Fruit fly (Drosophila melanogaster) whole organism, embryonic: ENCODE results near the gene Cdc7.

Experiments used
- Aef1 ChIP-seq: fragments of 200-800 bp; sonication (Bioruptor generic); IDR thresholded peaks from 3 replicates; pipeline ENCODE4 v1.3.6; 2022; ENCODE audit warnings: missing biosample characterization, missing genetic modification characterization
- Antp ChIP-seq: fragments of 200-800 bp; sonication (Bioruptor generic); optimal IDR thresholded peaks from 3 replicates; lab custom pipeline; 2016; ENCODE audit warnings: missing biosample characterization, missing genetic modification characterization
- Atf6 ChIP-seq: fragments of 200-800 bp; sonication (Bioruptor generic); IDR thresholded peaks from 2 replicates; pipeline ENCODE4 v1.3.6; 2022; ENCODE audit warnings: missing biosample characterization, missing genetic modification characterization
- CG10147 ChIP-seq: fragments of 200-800 bp; sonication (Bioruptor generic); optimal IDR thresholded peaks from 2 replicates; lab custom pipeline; 2019; ENCODE audit warnings: missing biosample characterization, mild to moderate bottlenecking, missing genetic modification characterization, moderate library complexity
- CG10209 ChIP-seq: fragments of 200-800 bp; sonication (Bioruptor generic); optimal IDR thresholded peaks from 3 replicates; lab custom pipeline; 2017; ENCODE audit warnings: missing biosample characterization, mild to moderate bottlenecking, missing genetic modification characterization, missing genetic modification reagents
- CG1024 ChIP-seq: fragments of 200-800 bp; sonication (Bioruptor generic); IDR thresholded peaks from 2 replicates; pipeline ENCODE4 v1.3.6; 2022; ENCODE audit warnings: missing biosample characterization, missing genetic modification characterization
- CG10431 ChIP-seq: fragments of 200-800 bp; sonication (Bioruptor generic); optimal IDR thresholded peaks from 3 replicates; lab custom pipeline; 2018; ENCODE audit warnings: missing biosample characterization, mild to moderate bottlenecking, missing genetic modification characterization
- CG11093 ChIP-seq: fragments of 200-800 bp; sonication (Bioruptor generic); IDR thresholded peaks from 3 replicates; pipeline ENCODE4 v1.3.6; 2022; ENCODE audit warnings: missing biosample characterization, missing genetic modification characterization
- CG11247 ChIP-seq: fragments of 200-800 bp; sonication (Bioruptor generic); IDR thresholded peaks from 2 replicates; pipeline ENCODE4 v1.3.6; 2022; ENCODE audit warnings: missing biosample characterization, missing genetic modification characterization
- CG12391 ChIP-seq: fragments of 200-800 bp; sonication (Bioruptor generic); optimal IDR thresholded peaks from 3 replicates; lab custom pipeline; 2018; ENCODE audit warnings: missing biosample characterization, mild to moderate bottlenecking, missing genetic modification characterization, moderate library complexity
- CG13287 ChIP-seq: fragments of 200-800 bp; sonication (Bioruptor generic); IDR thresholded peaks from 2 replicates; pipeline ENCODE4 v1.3.6; 2022; ENCODE audit warnings: missing biosample characterization, missing genetic modification characterization; ENCODE audit not compliant: partially characterized antibody
- CG15073 ChIP-seq: fragments of 200-800 bp; sonication (Bioruptor generic); optimal IDR thresholded peaks from 2 replicates; lab custom pipeline; 2016; ENCODE audit warnings: missing biosample characterization, missing genetic modification characterization
- CG15269 ChIP-seq: fragments of 200-800 bp; sonication (Bioruptor generic); optimal IDR thresholded peaks from 2 replicates; lab custom pipeline; 2018; ENCODE audit warnings: missing biosample characterization, mild to moderate bottlenecking, missing genetic modification characterization, moderate library complexity
- CG15601 ChIP-seq: fragments of 200-800 bp; sonication (Bioruptor generic); optimal IDR thresholded peaks from 3 replicates; lab custom pipeline; 2019; ENCODE audit warnings: missing biosample characterization, mild to moderate bottlenecking, missing genetic modification characterization, moderate library complexity
- CG18476 ChIP-seq: fragments of 200-800 bp; sonication (Bioruptor generic); optimal IDR thresholded peaks from 2 replicates; lab custom pipeline; 2016; ENCODE audit warnings: missing biosample characterization, mild to moderate bottlenecking, missing genetic modification characterization
- CG31365 ChIP-seq: fragments of 200-800 bp; sonication (Bioruptor generic); optimal IDR thresholded peaks from 2 replicates; lab custom pipeline; 2018; ENCODE audit warnings: missing biosample characterization, mild to moderate bottlenecking, missing genetic modification characterization
- CG4360 ChIP-seq: fragments of 200-800 bp; sonication (Bioruptor generic); IDR thresholded peaks from 2 replicates; pipeline ENCODE4 v1.3.6; 2022; ENCODE audit warnings: missing biosample characterization, missing genetic modification characterization
- CG4424 ChIP-seq: fragments of 200-800 bp; sonication (Bioruptor generic); optimal IDR thresholded peaks from 3 replicates; lab custom pipeline; 2016; ENCODE audit warnings: missing biosample characterization, missing genetic modification characterization
- CG4820 ChIP-seq: fragments of 200-800 bp; sonication (Bioruptor generic); optimal IDR thresholded peaks from 3 replicates; lab custom pipeline; 2016; ENCODE audit warnings: missing biosample characterization, missing genetic modification characterization
- CG6854 ChIP-seq: fragments of 200-800 bp; sonication (Bioruptor generic); optimal IDR thresholded peaks from 3 replicates; lab custom pipeline; 2017; ENCODE audit warnings: missing biosample characterization, mild to moderate bottlenecking, missing genetic modification characterization
- CG9215 ChIP-seq: fragments of 200-800 bp; sonication (Bioruptor generic); IDR thresholded peaks from 2 replicates; pipeline ENCODE4 v1.3.6; 2022; ENCODE audit warnings: missing biosample characterization, missing genetic modification characterization
- CG9437 ChIP-seq: fragments of 200-800 bp; sonication (Bioruptor generic); optimal IDR thresholded peaks from 2 replicates; lab custom pipeline; 2018; ENCODE audit warnings: missing biosample characterization, mild to moderate bottlenecking, missing genetic modification characterization
- CG9817 ChIP-seq: fragments of 200-800 bp; sonication (Bioruptor generic); optimal IDR thresholded peaks from 2 replicates; lab custom pipeline; 2018; ENCODE audit warnings: missing biosample characterization, mild to moderate bottlenecking, missing genetic modification characterization, moderate library complexity
- CoRest ChIP-seq: fragments of 200-800 bp; sonication (Bioruptor generic); optimal IDR thresholded peaks from 3 replicates; lab custom pipeline; 2018; ENCODE audit warnings: missing biosample characterization, mild to moderate bottlenecking, missing genetic modification characterization, moderate library complexity
- D ChIP-seq, 2 experiments: fragments of 200-800 bp in 1 of 2; fragments of >200 bp in 1 of 2; sonication (Bioruptor generic) in 1 of 2; optimal IDR thresholded peaks; 2 replicates in 1 of 2; 3 replicates in 1 of 2; lab custom pipeline; 2017; ENCODE audit warnings: mild to moderate bottlenecking in 1 of 2, missing biosample characterization in 1 of 2, missing genetic modification characterization in 1 of 2, missing genetic modification reagents in 1 of 2
- Drgx ChIP-seq: fragments of 200-800 bp; sonication (Bioruptor generic); IDR thresholded peaks from 2 replicates; pipeline ENCODE4 v1.3.6; 2022; ENCODE audit warnings: missing biosample characterization, missing genetic modification characterization
- Ets97D ChIP-seq: fragments of 200-800 bp; sonication (Bioruptor generic); optimal IDR thresholded peaks from 3 replicates; lab custom pipeline; 2016; ENCODE audit warnings: missing biosample characterization, missing genetic modification characterization
- Hand ChIP-seq: fragments of 200-800 bp; sonication (Bioruptor generic); optimal IDR thresholded peaks from 2 replicates; lab custom pipeline; 2017; ENCODE audit warnings: mild to moderate bottlenecking, missing biosample characterization, missing genetic modification reagents, missing genetic modification characterization
- NfI ChIP-seq: fragments of 200-800 bp; sonication (Bioruptor generic); optimal IDR thresholded peaks from 3 replicates; lab custom pipeline; 2018; ENCODE audit warnings: missing biosample characterization, mild to moderate bottlenecking, missing genetic modification characterization, moderate library complexity
- Sry-β ChIP-seq: fragments of 200-800 bp; sonication (Bioruptor generic); optimal IDR thresholded peaks from 2 replicates; lab custom pipeline; 2018; ENCODE audit warnings: missing biosample characterization, mild to moderate bottlenecking, missing genetic modification characterization, moderate library complexity
- dmrt11E ChIP-seq: fragments of 200-800 bp; sonication (Bioruptor generic); optimal IDR thresholded peaks from 3 replicates; lab custom pipeline; 2018; ENCODE audit warnings: missing biosample characterization, mild to moderate bottlenecking, missing genetic modification characterization, moderate library complexity
- en ChIP-seq: fragments of 200-800 bp; sonication (Bioruptor generic); optimal IDR thresholded peaks from 2 replicates; lab custom pipeline; 2016; ENCODE audit warnings: missing biosample characterization, missing genetic modification characterization
- eve ChIP-seq, 2 experiments: fragments of >200 bp; optimal IDR thresholded peaks; 2 replicates each; lab custom pipeline; 2017; ENCODE audit warnings: missing biosample characterization in 2 of 2, missing genetic modification characterization in 2 of 2
- fru ChIP-seq: fragments of >200 bp; optimal IDR thresholded peaks from 2 replicates; lab custom pipeline; 2017
- gcm ChIP-seq: fragments of 200-800 bp; sonication (Bioruptor generic); optimal IDR thresholded peaks from 2 replicates; lab custom pipeline; 2019; ENCODE audit warnings: missing biosample characterization, mild to moderate bottlenecking, missing genetic modification characterization, moderate library complexity
- grau ChIP-seq: fragments of 200-800 bp; optimal IDR thresholded peaks from 3 replicates; lab custom pipeline; 2019; ENCODE audit warnings: missing biosample characterization, mild to moderate bottlenecking, missing genetic modification characterization, moderate library complexity
- ken ChIP-seq: fragments of 200-800 bp; sonication (Bioruptor generic); IDR thresholded peaks from 3 replicates; pipeline ENCODE4 v1.3.6; 2022; ENCODE audit warnings: missing biosample characterization, missing genetic modification characterization
- lbe ChIP-seq: fragments of 200-800 bp; sonication (Bioruptor generic); optimal IDR thresholded peaks from 2 replicates; lab custom pipeline; 2016; ENCODE audit warnings: missing biosample characterization, mild to moderate bottlenecking, missing genetic modification characterization
- odd ChIP-seq: fragments of 200-800 bp; sonication (Bioruptor generic); optimal IDR thresholded peaks from 2 replicates; lab custom pipeline; 2017; ENCODE audit warnings: missing biosample characterization, mild to moderate bottlenecking, missing genetic modification characterization
- onecut ChIP-seq: fragments of 200-800 bp; sonication (Bioruptor generic); IDR thresholded peaks from 2 replicates; pipeline ENCODE4 v1.3.6; 2022; ENCODE audit warnings: missing biosample characterization, missing genetic modification characterization
- sc ChIP-seq, 3 experiments: fragments of >200 bp in 2 of 3; fragments of 200-800 bp in 1 of 3; sonication (Bioruptor generic) in 1 of 3; optimal IDR thresholded peaks; 2 replicates in 2 of 3; 3 replicates in 1 of 3; lab custom pipeline; 2017; ENCODE audit warnings: mild to moderate bottlenecking in 1 of 3, missing biosample characterization in 1 of 3, missing genetic modification characterization in 1 of 3, missing genetic modification reagents in 1 of 3
- schlank ChIP-seq: fragments of 200-800 bp; sonication (Bioruptor generic); optimal IDR thresholded peaks from 2 replicates; lab custom pipeline; 2018; ENCODE audit warnings: missing biosample characterization, mild to moderate bottlenecking, missing genetic modification characterization
- scrt ChIP-seq: fragments of 200-800 bp; sonication (Bioruptor generic); optimal IDR thresholded peaks from 2 replicates; lab custom pipeline; 2018; ENCODE audit warnings: missing biosample characterization, mild to moderate bottlenecking, missing genetic modification characterization, moderate library complexity
- sens-2 ChIP-seq: fragments of 200-800 bp; sonication (Bioruptor generic); IDR thresholded peaks from 2 replicates; pipeline ENCODE4 v1.3.6; 2022; ENCODE audit warnings: missing biosample characterization, missing genetic modification characterization
- sna ChIP-seq: fragments of 200-800 bp; sonication (Bioruptor generic); IDR thresholded peaks from 2 replicates; pipeline ENCODE4 v1.3.6; 2022; ENCODE audit warnings: missing biosample characterization, missing genetic modification characterization; ENCODE audit not compliant: partially characterized antibody
- vvl ChIP-seq: fragments of 200-800 bp; sonication (Bioruptor generic); IDR thresholded peaks from 2 replicates; pipeline ENCODE4 v1.3.6; 2022; ENCODE audit warnings: missing biosample characterization, missing genetic modification characterization
- zfh1 ChIP-seq: fragments of 200-800 bp; sonication (Bioruptor generic); IDR thresholded peaks from 3 replicates; pipeline ENCODE4 v1.3.6; 2022; ENCODE audit warnings: missing biosample characterization, missing genetic modification characterization

The Cdc7 gene

DNA sequence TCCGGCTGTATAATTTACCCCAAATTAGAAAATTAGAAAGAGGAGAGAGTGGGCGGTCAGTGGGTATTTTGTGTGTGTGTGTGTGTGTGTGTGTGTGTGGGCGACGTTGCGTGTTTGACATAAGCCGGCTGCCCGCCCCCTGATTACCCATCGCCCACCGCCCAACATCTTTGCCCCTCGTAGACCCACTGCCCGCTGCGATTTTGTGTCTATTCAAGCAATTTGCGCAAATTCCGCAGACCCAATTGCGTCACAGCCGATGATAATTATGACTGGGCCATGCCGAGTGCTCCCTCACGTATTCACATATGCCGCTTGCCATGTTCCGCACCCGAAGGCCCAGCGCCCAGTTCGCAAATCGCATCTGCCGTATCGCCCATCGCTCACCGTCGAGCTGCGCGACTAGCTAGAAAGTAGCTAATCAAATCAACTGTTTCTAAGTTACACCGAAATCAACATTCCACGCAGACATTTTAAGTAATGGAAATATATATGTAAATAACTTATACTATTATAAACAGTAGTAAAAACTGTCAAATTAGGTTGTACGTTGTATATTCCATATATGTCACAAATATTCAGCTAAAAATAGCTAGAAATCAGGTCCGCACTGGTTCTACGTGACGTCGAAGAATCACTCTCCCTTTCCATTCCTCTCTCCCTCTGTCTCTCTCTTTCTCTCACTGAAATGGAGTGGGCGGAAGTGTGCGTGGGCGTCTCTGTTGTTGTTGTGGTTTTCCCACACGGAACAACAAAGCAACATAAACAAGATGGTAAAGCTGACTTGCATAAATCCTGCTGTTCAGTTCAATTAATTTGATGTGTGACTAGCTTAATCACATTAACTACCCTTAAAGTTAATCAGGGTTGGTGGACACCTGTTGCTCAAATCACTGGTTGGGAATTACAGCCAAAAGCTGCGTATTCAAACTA lies 2.6 kb downstream of the Cdc7 start (continued):
- TF ChIP-seq CG11093 (GFP tag; lab: Robert Waterston, UW), result no peak
- peak; percentile 37 for TF ChIP-seq CG9817
- TF ChIP-seq eve (GFP tag; optimal IDR thresholded peaks at IDR 0.05; lab: Kevin White, UChicago), result no peak
- no peak for TF ChIP-seq D (optimal IDR thresholded peaks at IDR 0.05; lab: Kevin White, UChicago)
- no peak for TF ChIP-seq D (GFP tag; optimal IDR thresholded peaks at IDR 0.05; lab: Kevin White, UChicago)
- TF ChIP-seq lbe, result peak; percentile 46
- TF ChIP-seq scrt (GFP tag; lab: Kevin White, UChicago), result peak; percentile 59
- TF ChIP-seq en (GFP tag; lab: Kevin White, UChicago), result no peak
- TF ChIP-seq Aef1 (GFP tag; lab: Robert Waterston, UW), result no peak
- no peak for TF ChIP-seq zfh1 (GFP tag; lab: Robert Waterston, UW)
- peak; percentile 43 for TF ChIP-seq CG15601 (tag; lab: Kevin White, UChicago)
- TF ChIP-seq CG13287 (GFP tag; lab: Robert Waterston, UW), result peak; percentile 48
- peak; percentile 4 for TF ChIP-seq CG9437 (GFP tag; lab: Kevin White, UChicago)
- peak; percentile 54 for TF ChIP-seq CG6854 (GFP tag; lab: Kevin White, UChicago)
- no peak for TF ChIP-seq Ets97D (GFP tag; lab: Kevin White, UChicago)
- TF ChIP-seq schlank (tag; lab: Kevin White, UChicago), result peak; percentile 37
- TF ChIP-seq CG4424 (GFP tag; lab: Kevin White, UChicago), result peak; percentile 21
- peak; percentile 51; the same call in 1 of the 2 replicates for TF ChIP-seq Atf6 (GFP tag; lab: Robert Waterston, UW)
- peak; percentile 21 for TF ChIP-seq CG10431 (GFP tag; lab: Kevin White, UChicago)
- no peak for TF ChIP-seq ken (GFP tag; lab: Robert Waterston, UW)
- peak; percentile 79 for TF ChIP-seq CG4360
- peak; percentile 44; the same call in 1 of the 2 replicates for TF ChIP-seq Drgx (GFP tag; lab: Robert Waterston, UW)
- no peak for TF ChIP-seq fru
- TF ChIP-seq onecut (GFP tag; lab: Robert Waterston, UW), result peak; percentile 28; the same call in 1 of the 2 replicates
- TF ChIP-seq CG10147 (GFP tag; lab: Kevin White, UChicago), result peak; percentile 72
- TF ChIP-seq sens-2 (GFP tag; lab: Robert Waterston, UW), result no peak
- TF ChIP-seq CG10209 (GFP tag; lab: Kevin White, UChicago), result peak; percentile 39
- peak; percentile 71 for TF ChIP-seq grau
- peak; percentile 63 for TF ChIP-seq CG12391 (tag; lab: Kevin White, UChicago)
- TF ChIP-seq CG4820, result no peak
- TF ChIP-seq NfI, result peak; percentile 31
- TF ChIP-seq CG31365 (tag; lab: Kevin White, UChicago), result no peak
- no peak for TF ChIP-seq CG11247
- no peak for TF ChIP-seq CG18476
- TF ChIP-seq vvl (GFP tag; lab: Robert Waterston, UW), result peak; percentile 52
- TF ChIP-seq CG15269 (tag; lab: Kevin White, UChicago), result peak; percentile 47
- TF ChIP-seq Antp (GFP tag; lab: Kevin White, UChicago), result no peak
- peak; percentile 71 for TF ChIP-seq Hand (GFP tag; lab: Kevin White, UChicago)
- peak; percentile 31 for TF ChIP-seq gcm
- TF ChIP-seq sc (optimal IDR thresholded peaks at IDR 0.05; lab: Kevin White, UChicago), result no peak
- TF ChIP-seq sc (GFP tag; optimal IDR thresholded peaks at IDR 0.05; lab: Kevin White, UChicago), result no peak
- no peak for TF ChIP-seq dmrt11E (tag; lab: Kevin White, UChicago)
- TF ChIP-seq CG9215 (GFP tag; lab: Robert Waterston, UW), result 0 out of 2 replicates have a peak, but pooled peaks have one; percentile 13
- peak; percentile 51 for TF ChIP-seq CoRest (tag; lab: Kevin White, UChicago)
- TF ChIP-seq sna (GFP tag; lab: Robert Waterston, UW), result no peak
- TF ChIP-seq CG15073 (GFP tag; lab: Kevin White, UChicago), result no peak
- no peak for TF ChIP-seq CG1024 (GFP tag; lab: Robert Waterston, UW)
- peak; percentile 95 for TF ChIP-seq Sry-β (GFP tag; lab: Kevin White, UChicago)
- peak; percentile 36 for TF ChIP-seq odd
